Fruit fly (Drosophila melanogaster) whole organism, adult: Measurements from ENCODE around the gene CG31115.

Experiments
- CG11617 ChIP-seq: fragments of 200-800 bp; sonication (Bioruptor generic); optimal IDR thresholded peaks from 2 replicates; lab custom pipeline; 2017; ENCODE audit warnings: mild to moderate bottlenecking, missing biosample characterization, missing genetic modification reagents, missing genetic modification characterization
- CG12768 ChIP-seq: fragments of 200-800 bp; sonication (Bioruptor generic); optimal IDR thresholded peaks from 2 replicates; lab custom pipeline; 2017; ENCODE audit warnings: missing biosample characterization, missing genetic modification characterization, mild to moderate bottlenecking, moderate library complexity, missing genetic modification reagents
- CG14711 ChIP-seq: fragments of 200-800 bp; sonication (Bioruptor generic); optimal IDR thresholded peaks from 2 replicates; lab custom pipeline; 2018; ENCODE audit warnings: missing biosample characterization, mild to moderate bottlenecking, missing genetic modification characterization, moderate library complexity
- CG1620 ChIP-seq: fragments of 200-800 bp; sonication (Bioruptor generic); optimal IDR thresholded peaks from 2 replicates; lab custom pipeline; 2016; ENCODE audit warnings: missing biosample characterization, missing genetic modification characterization
- CG33017 ChIP-seq: fragments of 200-800 bp; sonication (Bioruptor generic); optimal IDR thresholded peaks from 2 replicates; lab custom pipeline; 2018; ENCODE audit warnings: missing biosample characterization, mild to moderate bottlenecking, missing genetic modification characterization, moderate library complexity
- CG5204 ChIP-seq: fragments of 200-800 bp; sonication (Bioruptor generic); optimal IDR thresholded peaks from 2 replicates; lab custom pipeline; 2016; ENCODE audit warnings: missing biosample characterization, missing genetic modification characterization
- CG7045 ChIP-seq: fragments of 200-800 bp; sonication (Bioruptor generic); optimal IDR thresholded peaks from 2 replicates; lab custom pipeline; 2017; ENCODE audit warnings: missing biosample characterization, mild to moderate bottlenecking, missing genetic modification characterization
- CG7101 ChIP-seq: fragments of 200-800 bp; sonication (Bioruptor generic); optimal IDR thresholded peaks from 2 replicates; lab custom pipeline; 2018; ENCODE audit warnings: missing biosample characterization, mild to moderate bottlenecking, missing genetic modification characterization, moderate library complexity
- Clk ChIP-seq: fragments of 200-800 bp; sonication (Bioruptor generic); optimal IDR thresholded peaks from 2 replicates; lab custom pipeline; 2017; ENCODE audit warnings: missing biosample characterization, missing genetic modification characterization
- Crg-1 ChIP-seq: fragments of 200-800 bp; sonication (Bioruptor generic); optimal IDR thresholded peaks from 2 replicates; lab custom pipeline; 2016; ENCODE audit warnings: missing biosample characterization, missing genetic modification characterization
- Hr96 ChIP-seq: fragments of 200-800 bp; sonication (Bioruptor generic); optimal IDR thresholded peaks from 2 replicates; lab custom pipeline; 2016; ENCODE audit warnings: missing biosample characterization, missing genetic modification characterization
- Mnt ChIP-seq: fragments of 200-800 bp; sonication (Bioruptor generic); optimal IDR thresholded peaks from 2 replicates; lab custom pipeline; 2016; ENCODE audit warnings: missing biosample characterization, mild to moderate bottlenecking, missing genetic modification characterization
- bab1 ChIP-seq: fragments of 200-800 bp; sonication (Bioruptor generic); optimal IDR thresholded peaks from 3 replicates; lab custom pipeline; 2019; ENCODE audit warnings: missing biosample characterization, mild to moderate bottlenecking, missing genetic modification characterization, moderate library complexity
- cic ChIP-seq: fragments of 200-800 bp; sonication (Bioruptor generic); optimal IDR thresholded peaks from 2 replicates; lab custom pipeline; 2017; ENCODE audit warnings: missing biosample characterization, mild to moderate bottlenecking, missing genetic modification characterization, moderate library complexity
- cnc ChIP-seq, 2 experiments: fragments of >200 bp; optimal IDR thresholded peaks; 2 replicates each; lab custom pipeline; 2017
- kay ChIP-seq: fragments of 200-800 bp; sonication (Bioruptor generic); peaks from one replicate; lab custom pipeline; 2016; ENCODE audit warnings: missing biosample characterization, missing genetic modification characterization, borderline replicate concordance
- ovo ChIP-seq: fragments of 200-800 bp; sonication (Bioruptor generic); optimal IDR thresholded peaks from 2 replicates; lab custom pipeline; 2016; ENCODE audit warnings: missing biosample characterization, missing genetic modification characterization
- pad ChIP-seq: fragments of 200-800 bp; sonication (Bioruptor generic); optimal IDR thresholded peaks from 3 replicates; lab custom pipeline; 2017; ENCODE audit warnings: missing biosample characterization, missing genetic modification characterization, mild to moderate bottlenecking, moderate library complexity, missing genetic modification reagents
- tj ChIP-seq: fragments of 200-800 bp; sonication (Bioruptor generic); optimal IDR thresholded peaks from 3 replicates; lab custom pipeline; 2017; ENCODE audit warnings: missing biosample characterization, mild to moderate bottlenecking, missing genetic modification characterization, moderate library complexity
- toe ChIP-seq: fragments of 200-800 bp; sonication (Bioruptor generic); optimal IDR thresholded peaks from 2 replicates; lab custom pipeline; 2016; ENCODE audit warnings: missing biosample characterization, missing genetic modification characterization

The CG31115 gene

dm6 chr3R:25049383-25049741 lies 12.6 kb downstream of the CG31115 start, which contains the start of gene CG11791:
Gene CG11791, plus strand, starts transcription at chr3R:25049616.
- TF ChIP-seq pad (GFP tag; lab: Kevin White, UChicago) (no peak), CG11617 (no peak), Crg-1 (GFP tag; lab: Kevin White, UChicago) (no peak), toe (GFP tag; lab: Kevin White, UChicago) (no peak)

dm6 chr3R:25049742-25050517 lies 13.2 kb downstream of the CG31115 start:
- TF ChIP-seq CG11617: peak; percentile 30
- TF ChIP-seq CG14711 (tag; lab: Kevin White, UChicago): peak; percentile 42
- no peak for TF ChIP-seq toe (GFP tag; lab: Kevin White, UChicago)
- TF ChIP-seq CG7045 (GFP tag; lab: Kevin White, UChicago): peak; percentile 35
- peak; percentile 46 for TF ChIP-seq ovo (GFP tag; lab: Kevin White, UChicago)
- peak; percentile 16 for TF ChIP-seq CG1620 (GFP tag; lab: Kevin White, UChicago)
- TF ChIP-seq pad (GFP tag; lab: Kevin White, UChicago): peak; percentile 65
- TF ChIP-seq kay (GFP tag; lab: Kevin White, UChicago): peak; percentile 100
- TF ChIP-seq Crg-1 (GFP tag; lab: Kevin White, UChicago): no peak
- no peak for TF ChIP-seq CG5204 (GFP tag; lab: Kevin White, UChicago)
- TF ChIP-seq bab1: peak; percentile 88
- peak; percentile 95 for TF ChIP-seq cic (GFP tag; lab: Kevin White, UChicago)
- peak; percentile 82 for TF ChIP-seq CG33017
- peak; percentile 92 for TF ChIP-seq CG12768 (GFP tag; lab: Kevin White, UChicago)
- no peak for TF ChIP-seq cnc (optimal IDR thresholded peaks at IDR 0.05; lab: Kevin White, UChicago)
- TF ChIP-seq CG7101 (tag; lab: Kevin White, UChicago): peak; percentile 67
- no peak for TF ChIP-seq Clk (GFP tag; lab: Kevin White, UChicago)
- no peak for TF ChIP-seq Hr96 (GFP tag; lab: Kevin White, UChicago)
- peak; percentile 87 for TF ChIP-seq Mnt (GFP tag; lab: Kevin White, UChicago)
- TF ChIP-seq tj: peak; percentile 68

- no peak for TF ChIP-seq Clk (GFP tag; lab: Kevin White, UChicago)
- no peak for TF ChIP-seq tj
- TF ChIP-seq CG33017: no peak
- TF ChIP-seq CG7101 (tag; lab: Kevin White, UChicago): no peak
- no peak for TF ChIP-seq pad (GFP tag; lab: Kevin White, UChicago)
- TF ChIP-seq cic (GFP tag; lab: Kevin White, UChicago): no peak
- TF ChIP-seq Mnt (GFP tag; lab: Kevin White, UChicago): no peak
- TF ChIP-seq Crg-1 (GFP tag; lab: Kevin White, UChicago): no peak
- TF ChIP-seq kay (GFP tag; lab: Kevin White, UChicago): no peak
- TF ChIP-seq CG1620 (GFP tag; lab: Kevin White, UChicago): no peak
Measured at dm6 chr3R:25050649-25051048, 13.9 kb downstream of the CG31115 start.

dm6 chr3R:25051441-25052097 lies 14.8 kb downstream of the CG31115 start:
- TF ChIP-seq CG5204 (GFP tag; lab: Kevin White, UChicago) (no peak), CG12768 (GFP tag; lab: Kevin White, UChicago) (no peak), ovo (GFP tag; lab: Kevin White, UChicago) (no peak), CG11617 (no peak), cic (GFP tag; lab: Kevin White, UChicago) (peak; percentile 78), Clk (GFP tag; lab: Kevin White, UChicago) (no peak), CG14711 (tag; lab: Kevin White, UChicago) (no peak), Hr96 (GFP tag; lab: Kevin White, UChicago) (no peak), kay (GFP tag; lab: Kevin White, UChicago) (peak; percentile 92), tj (peak; percentile 9), CG7045 (GFP tag; lab: Kevin White, UChicago) (no peak), bab1 (no peak), Mnt (GFP tag; lab: Kevin White, UChicago) (peak; percentile 43), CG7101 (tag; lab: Kevin White, UChicago) (no peak), cnc (optimal IDR thresholded peaks at IDR 0.05; lab: Kevin White, UChicago) (no peak), Crg-1 (GFP tag; lab: Kevin White, UChicago) (no peak), toe (GFP tag; lab: Kevin White, UChicago) (no peak), CG1620 (GFP tag; lab: Kevin White, UChicago) (no peak), pad (GFP tag; lab: Kevin White, UChicago) (no peak)

- TF ChIP-seq kay (GFP tag; lab: Kevin White, UChicago) (peak; percentile 88), toe (GFP tag; lab: Kevin White, UChicago) (peak; percentile 52), bab1 (peak; percentile 64), CG33017 (no peak), CG1620 (GFP tag; lab: Kevin White, UChicago) (peak; percentile 1), CG11617 (peak; percentile 23), tj (peak; percentile 1), Mnt (GFP tag; lab: Kevin White, UChicago) (peak; percentile 42), pad (GFP tag; lab: Kevin White, UChicago) (peak; percentile 32), Crg-1 (GFP tag; lab: Kevin White, UChicago) (peak; percentile 38), Clk (GFP tag; lab: Kevin White, UChicago) (peak; percentile 7), cnc (optimal IDR thresholded peaks at IDR 0.05; lab: Kevin White, UChicago) (no peak), CG5204 (GFP tag; lab: Kevin White, UChicago) (no peak), CG14711 (tag; lab: Kevin White, UChicago) (peak; percentile 43), CG12768 (GFP tag; lab: Kevin White, UChicago) (no peak), CG7101 (tag; lab: Kevin White, UChicago) (peak; percentile 15)
Measured at dm6 chr3R:25054451-25055188, 17.9 kb downstream of the CG31115 start, which contains the start of gene CG31109. Gene CG31109, minus strand, starts transcription at chr3R:25054653.
